Fruit fly (Drosophila melanogaster) whole organism: Measurements from ENCODE around the gene CG32248.

ENCODE experiments used
- CG8478 ChIP-seq: fragments of >200 bp; optimal IDR thresholded peaks from 2 replicates; lab custom pipeline; 2018; ENCODE audit warnings: inconsistent platforms
- Dll ChIP-seq: fragments of >200 bp; optimal IDR thresholded peaks from 2 replicates; lab custom pipeline; 2017
- EcR ChIP-seq, 2 experiments: fragments of >200 bp; optimal IDR thresholded peaks; 2 replicates each; lab custom pipeline; 2017; ENCODE audit warnings: missing biosample characterization in 2 of 2, missing genetic modification characterization in 2 of 2, missing genetic modification reagents in 2 of 2
- pan ChIP-seq: fragments of >200 bp; optimal IDR thresholded peaks from 2 replicates; lab custom pipeline; 2017
- psq ChIP-seq: fragments of >200 bp; optimal IDR thresholded peaks from 2 replicates; lab custom pipeline; 2017
- usp ChIP-seq: fragments of >200 bp; optimal IDR thresholded peaks from 2 replicates; lab custom pipeline; 2017; ENCODE audit warnings: missing biosample characterization, missing genetic modification characterization, mixed read lengths

dm6 chr3L:4475704-4476103 lies 4.2 kb downstream of the CG32248 start:
- no peak for TF ChIP-seq CG8478 (lab: Kevin White, UChicago)
- TF ChIP-seq psq (lab: Kevin White, UChicago) = no peak
- no peak for TF ChIP-seq Dll
- no peak for TF ChIP-seq usp (GFP tag; lab: Kevin White, UChicago)
- TF ChIP-seq pan (lab: Kevin White, UChicago) = no peak
- no peak for TF ChIP-seq EcR (GFP tag; optimal IDR thresholded peaks at IDR 0.05; lab: Kevin White, UChicago)
